Fruit fly (Drosophila melanogaster) whole organism, wandering third instar larva: Measurements from ENCODE around the gene MED17.

Source experiments
- Abd-B ChIP-seq: fragments of >200 bp; optimal IDR thresholded peaks from 2 replicates; lab custom pipeline; 2017; ENCODE audit warnings: missing biosample characterization, missing genetic modification characterization
- Hr78 ChIP-seq: fragments of >200 bp; optimal IDR thresholded peaks from 2 replicates; lab custom pipeline; 2017; ENCODE audit warnings: missing biosample characterization, missing genetic modification characterization
- ey ChIP-seq: fragments of 200-800 bp; sonication (Bioruptor generic); optimal IDR thresholded peaks from 2 replicates; lab custom pipeline; 2016; ENCODE audit warnings: missing biosample characterization, missing genetic modification characterization
- pan ChIP-seq: fragments of >200 bp; optimal IDR thresholded peaks from 2 replicates; lab custom pipeline; 2017

DNA sequence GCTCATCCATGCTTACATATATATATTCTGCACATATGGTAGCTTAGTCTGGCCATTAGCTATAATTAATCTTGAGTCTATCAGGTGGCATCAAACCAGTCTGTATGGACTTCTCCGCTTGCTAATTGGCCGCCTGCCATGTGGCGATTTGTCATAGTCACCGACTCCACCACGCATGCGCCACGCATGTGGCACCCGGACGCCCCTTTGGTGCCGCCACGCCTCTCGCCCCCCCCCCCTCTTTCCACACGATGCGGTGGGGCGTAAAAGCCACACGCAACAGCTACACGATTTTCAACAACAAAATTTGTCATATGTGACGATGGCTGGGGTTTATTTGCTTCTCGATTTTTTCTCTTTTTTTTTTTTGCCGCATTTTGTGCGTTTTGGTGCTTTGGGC is 35.2 kb upstream of the MED17 start:
- no peak for TF ChIP-seq ey (GFP tag; lab: Kevin White, UChicago)
- TF ChIP-seq Abd-B (GFP tag; lab: Kevin White, UChicago), result no peak
- TF ChIP-seq Hr78 (GFP tag; lab: Kevin White, UChicago), result no peak
- no peak for TF ChIP-seq pan (lab: Kevin White, UChicago)
